Worm (Caenorhabditis elegans) whole organism, L4/young adult: ENCODE results near the gene gar-1.

Source experiments
- dao-5 ChIP-seq: sonication (generic microtip); optimal IDR thresholded peaks from 2 replicates; lab custom pipeline; 2016; ENCODE audit warnings: missing genotype, missing genetic modification characterization, moderate library complexity, missing compliant biosample characterization
- him-1 ChIP-seq: sonication (generic microtip); optimal IDR thresholded peaks from 2 replicates; lab custom pipeline; 2016; ENCODE audit warnings: missing genotype, missing genetic modification reagents, missing genetic modification characterization, missing compliant biosample characterization

DNA sequence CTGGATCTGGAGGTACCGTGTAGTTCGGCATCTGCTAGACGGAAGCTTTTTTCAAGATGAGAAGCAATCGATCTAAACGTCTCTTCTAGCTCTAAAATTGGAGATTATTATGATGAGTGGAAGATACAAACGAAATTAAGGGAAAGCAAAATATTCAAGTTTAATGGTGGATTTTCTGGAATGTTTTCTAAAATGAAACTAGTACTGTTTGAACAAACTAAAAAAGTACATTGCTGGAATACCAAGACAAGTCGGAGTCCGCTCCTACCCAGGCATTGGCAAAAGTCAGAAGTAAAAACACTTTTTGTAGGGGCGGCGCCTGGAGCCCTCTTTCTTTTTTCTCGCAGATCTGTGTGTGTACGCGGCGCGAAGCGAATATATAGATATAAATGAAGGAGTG, at the start of gene gar-1:
- TF ChIP-seq him-1 (no peak), dao-5 (no peak)
